Worm (Caenorhabditis elegans): ENCODE measurements around the gene bed-2.

- TF ChIP-seq zag-1 (tag; optimal IDR thresholded peaks at IDR 0.05), result no peak
- TF ChIP-seq nhr-10 (tag; optimal IDR thresholded peaks at IDR 0.05), result no peak
- no peak for TF ChIP-seq lin-39 (tag; optimal IDR thresholded peaks at IDR 0.05)
- TF ChIP-seq nhr-77 (tag; optimal IDR thresholded peaks at IDR 0.05), result no peak
- TF ChIP-seq snpc-4 (tag; optimal IDR thresholded peaks at IDR 0.05), result no peak
- no peak for TF ChIP-seq mdl-1 (tag; optimal IDR thresholded peaks at IDR 0.05)
Observed at ce11 chrIII:11470311-11470858, at the start of gene bed-2.
